Worm (Caenorhabditis elegans): ENCODE measurements around the gene clec-247.

DNA sequence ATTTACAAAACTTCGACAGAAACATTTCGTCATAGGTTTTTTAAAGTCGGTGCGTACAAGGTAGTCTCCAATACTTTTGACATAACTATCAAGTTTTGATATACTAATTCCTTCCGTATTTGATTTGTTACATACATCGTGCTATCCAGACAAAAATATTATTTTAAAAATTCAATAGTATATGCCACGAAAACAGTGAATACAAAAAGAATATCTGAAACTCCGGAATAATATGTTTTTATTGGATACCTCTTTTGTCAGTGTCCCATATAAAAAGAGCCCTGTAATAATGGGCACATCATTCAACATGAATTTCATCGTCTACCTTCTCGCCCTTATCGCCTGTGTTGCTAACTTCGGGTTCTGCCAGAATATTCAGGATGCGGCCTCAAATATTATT is 9.6 kb downstream of the clec-247 start, which contains the start of gene Y51A2A.12:
- TF ChIP-seq unc-62 (GFP tag; optimal IDR thresholded peaks at IDR 0.05) (no peak), ZK546.5 (tag; optimal IDR thresholded peaks at IDR 0.05) (no peak), R02D3.7 (tag; optimal IDR thresholded peaks at IDR 0.05) (no peak), nhr-25 (tag; optimal IDR thresholded peaks at IDR 0.05) (no peak), zag-1 (tag; optimal IDR thresholded peaks at IDR 0.05) (no peak), gmeb-1 (tag; optimal IDR thresholded peaks at IDR 0.05) (no peak), mab-5 (tag; optimal IDR thresholded peaks at IDR 0.05) (no peak)
